Worm (Caenorhabditis elegans): ENCODE results near the gene ugt-3.

DNA sequence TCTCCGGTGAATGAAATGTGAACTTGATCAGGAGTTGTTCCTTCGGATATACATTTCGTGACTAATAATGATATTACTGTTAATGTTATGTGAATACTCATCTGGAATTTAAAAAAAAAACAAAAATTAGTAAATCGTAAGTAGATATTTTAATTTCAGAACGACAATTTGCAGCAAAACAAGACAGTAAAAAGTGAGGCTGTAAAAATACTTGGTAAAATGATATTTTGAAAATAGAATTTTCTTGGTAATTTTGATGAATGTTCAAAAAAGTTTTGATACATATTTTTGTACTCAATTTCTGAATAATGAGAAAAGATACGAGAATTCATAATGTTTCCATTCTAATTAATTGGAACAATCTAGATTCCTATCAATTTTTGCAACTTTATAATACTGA is 40.4 kb downstream of the ugt-3 start, which contains the start of gene papl-1:
- TF ChIP-seq snpc-4 (tag; optimal IDR thresholded peaks at IDR 0.05) (no peak), ama-1 (optimal IDR thresholded peaks at IDR 0.05) (no peak), elt-3 (tag; optimal IDR thresholded peaks at IDR 0.05) (no peak), R02D3.7 (tag; optimal IDR thresholded peaks at IDR 0.05) (no peak), ceh-9 (tag; optimal IDR thresholded peaks at IDR 0.05) (no peak), ceh-82 (tag; optimal IDR thresholded peaks at IDR 0.05) (no peak), nhr-237 (tag; optimal IDR thresholded peaks at IDR 0.05) (no peak), nhr-23 (tag; optimal IDR thresholded peaks at IDR 0.05) (no peak), skn-1 (tag; optimal IDR thresholded peaks at IDR 0.05) (no peak), ztf-4 (tag; optimal IDR thresholded peaks at IDR 0.05) (no peak)
